Worm (Caenorhabditis elegans): Measurements from ENCODE around the gene cks-1.

The cks-1 gene

ce11 chrIV:8513619-8514018, at the start of gene cks-1:
Gene cks-1, plus strand, starts transcription at chrIV:8513919.
- TF ChIP-seq mec-3 (tag; optimal IDR thresholded peaks at IDR 0.05; ENCODE audit: borderline replicate concordance) = no peak
- TF ChIP-seq hlh-30 (tag; optimal IDR thresholded peaks at IDR 0.05; ENCODE audit: insufficient read depth) = no peak
- TF ChIP-seq tbx-7 (tag; optimal IDR thresholded peaks at IDR 0.05) = no peak
- no peak for TF ChIP-seq dmd-4 (tag; optimal IDR thresholded peaks at IDR 0.05; ENCODE audit: borderline replicate concordance)
- TF ChIP-seq odd-2 (tag; optimal IDR thresholded peaks at IDR 0.05) = no peak
- TF ChIP-seq dve-1 (tag; optimal IDR thresholded peaks at IDR 0.05) = no peak
- no peak for TF ChIP-seq ceh-34 (tag; optimal IDR thresholded peaks at IDR 0.05)
- TF ChIP-seq K02D7.2 (tag; optimal IDR thresholded peaks at IDR 0.05) = no peak
- no peak for TF ChIP-seq ceh-9 (tag; optimal IDR thresholded peaks at IDR 0.05)
- no peak for TF ChIP-seq pag-3 (tag; optimal IDR thresholded peaks at IDR 0.05; ENCODE audit: borderline replicate concordance)
- no peak for TF ChIP-seq sox-2 (GFP tag; IDR thresholded peaks at IDR 0.05)
- TF ChIP-seq pha-2 (tag; optimal IDR thresholded peaks at IDR 0.05) = no peak
- no peak for TF ChIP-seq ceh-22 (tag; optimal IDR thresholded peaks at IDR 0.05)
- TF ChIP-seq fax-1 (tag; optimal IDR thresholded peaks at IDR 0.05) = no peak
- no peak for TF ChIP-seq hlh-13 (GFP tag; optimal IDR thresholded peaks at IDR 0.05)
- no peak for TF ChIP-seq pat-9 (tag; optimal IDR thresholded peaks at IDR 0.05)
- TF ChIP-seq npax-4 (tag; optimal IDR thresholded peaks at IDR 0.05) = no peak
- TF ChIP-seq elt-2 (tag; optimal IDR thresholded peaks at IDR 0.05) = no peak

- TF ChIP-seq unc-86 (tag; optimal IDR thresholded peaks at IDR 0.05) = no peak
- no peak for TF ChIP-seq dve-1 (tag; optimal IDR thresholded peaks at IDR 0.05)
- no peak for TF ChIP-seq ceh-30 (tag; optimal IDR thresholded peaks at IDR 0.05)
- TF ChIP-seq ets-4 (tag; optimal IDR thresholded peaks at IDR 0.05) = no peak
- TF ChIP-seq ceh-19 (GFP tag; optimal IDR thresholded peaks at IDR 0.05) = no peak
- no peak for TF ChIP-seq ama-1 (optimal IDR thresholded peaks at IDR 0.05)
- no peak for TF ChIP-seq fkh-10 (GFP tag; optimal IDR thresholded peaks at IDR 0.05)
- TF ChIP-seq che-1 (tag; optimal IDR thresholded peaks at IDR 0.05) = no peak
- TF ChIP-seq ztf-16 (tag; optimal IDR thresholded peaks at IDR 0.05) = no peak
- no peak for TF ChIP-seq hlh-13 (GFP tag; optimal IDR thresholded peaks at IDR 0.05)
- no peak for TF ChIP-seq sdc-2 (tag; optimal IDR thresholded peaks at IDR 0.05)
- TF ChIP-seq ceh-34 (tag; optimal IDR thresholded peaks at IDR 0.05) = no peak
Measured at ce11 chrIV:8464187-8464586, 49.5 kb upstream of the cks-1 start.

ce11 chrIV:8472493-8472892, 41.2 kb upstream of the cks-1 start, which contains the start of gene oat-1:
Gene oat-1, minus strand, starts transcription at chrIV:8472593.
- TF ChIP-seq unc-3 (GFP tag; conservative IDR thresholded peaks at IDR 0.05) = no peak
- no peak for TF ChIP-seq unc-3 (tag; optimal IDR thresholded peaks at IDR 0.05)
- TF ChIP-seq gmeb-2 (tag; optimal IDR thresholded peaks at IDR 0.05) = no peak
- no peak for TF ChIP-seq Y22D7AL.16 (tag; optimal IDR thresholded peaks at IDR 0.05)
- TF ChIP-seq fkh-6 (tag; optimal IDR thresholded peaks at IDR 0.05) = no peak
- no peak for TF ChIP-seq che-1 (tag; optimal IDR thresholded peaks at IDR 0.05)
- TF ChIP-seq unc-55 (GFP tag; optimal IDR thresholded peaks at IDR 0.05) = no peak
- no peak for TF ChIP-seq C08G9.2 (tag; optimal IDR thresholded peaks at IDR 0.05)
- TF ChIP-seq ceh-24 (tag; optimal IDR thresholded peaks at IDR 0.05) = no peak
- TF ChIP-seq sox-2 (GFP tag; IDR thresholded peaks at IDR 0.05) = no peak
- no peak for TF ChIP-seq hlh-8 (tag; optimal IDR thresholded peaks at IDR 0.05)
- no peak for TF ChIP-seq K02D7.2 (tag; optimal IDR thresholded peaks at IDR 0.05)
- no peak for TF ChIP-seq C38D4.7 (GFP tag; optimal IDR thresholded peaks at IDR 0.05)

- TF ChIP-seq pha-4 (tag; optimal IDR thresholded peaks at IDR 0.05) (no peak), ceh-9 (tag; optimal IDR thresholded peaks at IDR 0.05) (no peak), tbx-7 (tag; optimal IDR thresholded peaks at IDR 0.05) (no peak), unc-42 (tag; optimal IDR thresholded peaks at IDR 0.05) (no peak), T23F11.4 (GFP tag; optimal IDR thresholded peaks at IDR 0.05) (no peak), ceh-18 (tag; optimal IDR thresholded peaks at IDR 0.05) (no peak), K02D7.2 (tag; optimal IDR thresholded peaks at IDR 0.05) (no peak), F13H6.1 (tag; optimal IDR thresholded peaks at IDR 0.05) (no peak), sox-4 (tag; optimal IDR thresholded peaks at IDR 0.05) (no peak)
Measured at ce11 chrIV:8473756-8474155, 40.0 kb upstream of the cks-1 start, which contains the start of gene C28C12.11. Gene C28C12.11, plus strand, starts transcription at chrIV:8474056.

Data from whole organism, late embryonic.